Fruit fly (Drosophila melanogaster): ENCODE measurements around the gene kst.

The kst gene

DNA sequence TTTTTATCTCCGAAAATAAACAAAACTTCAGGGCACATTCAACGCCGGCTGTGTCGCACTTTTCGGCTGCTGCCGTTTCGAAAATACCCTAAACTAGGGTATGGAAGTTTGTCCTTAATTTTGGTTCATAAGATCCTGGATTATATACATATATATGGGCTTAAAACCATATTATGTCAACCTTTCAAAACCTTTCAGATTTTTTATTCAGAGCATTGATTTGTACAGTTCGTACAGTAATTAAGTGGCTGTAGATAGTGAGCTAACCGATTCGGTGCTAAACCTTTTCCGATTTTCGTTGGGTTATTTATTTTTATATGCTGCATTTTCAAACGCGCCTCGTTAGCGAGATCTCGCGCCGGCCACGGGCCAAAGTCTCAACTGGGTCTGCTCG lies 53.0 kb downstream of the kst start (continued):
- TF ChIP-seq CG9215 (GFP tag; IDR thresholded peaks at IDR 0.05) (no peak), CG7928 (GFP tag; optimal IDR thresholded peaks at IDR 0.05) (no peak), CG13624 (GFP tag; optimal IDR thresholded peaks at IDR 0.05) (no peak), CG2889 (GFP tag; IDR thresholded peaks at IDR 0.05) (no peak), CG16815 (GFP tag; optimal IDR thresholded peaks at IDR 0.05) (no peak), en (GFP tag; optimal IDR thresholded peaks at IDR 0.05) (no peak), HHEX (GFP tag; optimal IDR thresholded peaks at IDR 0.05) (no peak), CG7357 (GFP tag; IDR thresholded peaks at IDR 0.05) (peak; percentile 31; the same call in 1 of the 3 replicates), kni (GFP tag; optimal IDR thresholded peaks at IDR 0.05) (no peak), CG17186 (GFP tag; optimal IDR thresholded peaks at IDR 0.05) (peak; percentile 3), CG15696 (tag; optimal IDR thresholded peaks at IDR 0.05) (no peak), danr (GFP tag; IDR thresholded peaks at IDR 0.05) (no peak), Fer2 (tag; optimal IDR thresholded peaks at IDR 0.05) (no peak), grau (tag; optimal IDR thresholded peaks at IDR 0.05) (peak; percentile 40), CG1792 (GFP tag; optimal IDR thresholded peaks at IDR 0.05) (no peak), hb (GFP tag; IDR thresholded peaks at IDR 0.05; ENCODE audit: partially characterized antibody) (no peak), ATbp (GFP tag; optimal IDR thresholded peaks at IDR 0.05) (peak; percentile 32), Six4 (GFP tag; optimal IDR thresholded peaks at IDR 0.05) (no peak), dan (GFP tag; IDR thresholded peaks at IDR 0.05) (no peak), CrebB (tag; optimal IDR thresholded peaks at IDR 0.05) (no peak), CG8765 (GFP tag; IDR thresholded peaks at IDR 0.05) (no peak), sob (GFP tag; IDR thresholded peaks at IDR 0.05) (no peak), insv (GFP tag; optimal IDR thresholded peaks at IDR 0.05) (no peak), prd (optimal IDR thresholded peaks at IDR 0.05) (no peak), prd (GFP tag; IDR thresholded peaks at IDR 0.05) (no peak; the same call in 1 of the 3 replicates), maf-S (GFP tag; optimal IDR thresholded peaks at IDR 0.05) (no peak), Ets97D (GFP tag; optimal IDR thresholded peaks at IDR 0.05) (no peak), CG1529 (GFP tag; optimal IDR thresholded peaks at IDR 0.05) (no peak), dpn (GFP tag; optimal IDR thresholded peaks at IDR 0.05) (no peak), CG31365 (tag; optimal IDR thresholded peaks at IDR 0.05) (no peak), Hmx (GFP tag; optimal IDR thresholded peaks at IDR 0.05) (no peak), CG15073 (GFP tag; optimal IDR thresholded peaks at IDR 0.05) (no peak), Hey (tag; optimal IDR thresholded peaks at IDR 0.05) (no peak), Taf1 (GFP tag; IDR thresholded peaks at IDR 0.05) (no peak), CG34224 (GFP tag; IDR thresholded peaks at IDR 0.05; ENCODE audit: partially characterized antibody) (no peak), CG10565 (GFP tag; optimal IDR thresholded peaks at IDR 0.05) (no peak), chn (GFP tag; optimal IDR thresholded peaks at IDR 0.05) (peak; percentile 3), tll (GFP tag; optimal IDR thresholded peaks at IDR 0.05) (no peak), Stat92E (GFP tag; optimal IDR thresholded peaks at IDR 0.05) (no peak), CG34422 (GFP tag; IDR thresholded peaks at IDR 0.05) (no peak), al (GFP tag; IDR thresholded peaks at IDR 0.05) (no peak), MESR4 (GFP tag; optimal IDR thresholded peaks at IDR 0.05) (no peak), CG12071 (GFP tag; optimal IDR thresholded peaks at IDR 0.05) (no peak), CG14014 (GFP tag; IDR thresholded peaks at IDR 0.05) (no peak), CG32767 (GFP tag; IDR thresholded peaks at IDR 0.05) (no peak), ash1 (GFP tag; optimal IDR thresholded peaks at IDR 0.05) (no peak), CoRest (tag; optimal IDR thresholded peaks at IDR 0.05) (peak; percentile 54), pnt (GFP tag; optimal IDR thresholded peaks at IDR 0.05) (no peak), CG8359 (GFP tag; optimal IDR thresholded peaks at IDR 0.05; ENCODE audit: borderline replicate concordance) (no peak), CG10959 (GFP tag; IDR thresholded peaks at IDR 0.05) (no peak), Gug (GFP tag; IDR thresholded peaks at IDR 0.05) (no peak; the same call in 3 of the 4 replicates), zf30C (GFP tag; optimal IDR thresholded peaks at IDR 0.05) (no peak)
